Worm (Caenorhabditis elegans): ENCODE results near the gene K12H4.3.

Gene K12H4.3

DNA sequence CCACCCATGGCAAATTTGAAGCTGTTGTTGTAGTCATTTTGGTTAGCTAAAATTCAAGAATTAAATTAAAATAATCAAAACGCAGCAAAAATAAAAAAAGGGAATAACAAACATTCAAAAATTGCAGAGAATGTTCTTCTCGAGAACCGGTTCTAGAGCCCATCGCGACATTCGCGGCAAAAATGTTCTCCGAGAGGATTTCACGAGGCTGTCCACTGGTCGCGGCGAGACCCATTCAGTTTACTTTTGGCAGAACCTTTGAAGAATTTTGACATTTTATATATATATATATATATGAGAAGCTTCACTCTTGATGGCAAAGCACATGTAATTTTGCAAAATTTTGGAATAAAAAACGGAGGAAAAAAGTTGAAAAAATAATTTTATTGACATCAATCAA is 16.3 kb upstream of the K12H4.3 start, which contains the start of gene F44B9.8 (continued):
- TF ChIP-seq xbp-1 (tag; optimal IDR thresholded peaks at IDR 0.05) = peak; percentile 69
- no peak for TF ChIP-seq efl-3 (GFP tag; optimal IDR thresholded peaks at IDR 0.05)
- TF ChIP-seq blmp-1 (tag; optimal IDR thresholded peaks at IDR 0.05) = peak; percentile 19
- peak; percentile 70 for TF ChIP-seq lin-15B (tag; optimal IDR thresholded peaks at IDR 0.05)
- TF ChIP-seq aly-2 (tag; optimal IDR thresholded peaks at IDR 0.05) = no peak
- TF ChIP-seq fkh-8 (tag; optimal IDR thresholded peaks at IDR 0.05) = peak; percentile 13
- peak; percentile 24 for TF ChIP-seq lir-3 (tag; optimal IDR thresholded peaks at IDR 0.05; ENCODE audit: poor library complexity)
- peak; percentile 3 for TF ChIP-seq irx-1 (tag; optimal IDR thresholded peaks at IDR 0.05)
- no peak for TF ChIP-seq dsc-1 (tag; optimal IDR thresholded peaks at IDR 0.05)
- no peak for TF ChIP-seq pqm-1 (tag; optimal IDR thresholded peaks at IDR 0.05)
- TF ChIP-seq swsn-7 (tag; optimal IDR thresholded peaks at IDR 0.05) = peak; percentile 67
- peak; percentile 7 for TF ChIP-seq C04F5.9 (tag; optimal IDR thresholded peaks at IDR 0.05)
- no peak for TF ChIP-seq unc-98 (GFP tag; IDR thresholded peaks at IDR 0.05)
- peak; percentile 55 for TF ChIP-seq nhr-90 (tag; optimal IDR thresholded peaks at IDR 0.05; ENCODE audit: poor library complexity)
- TF ChIP-seq dpl-1 (GFP tag; optimal IDR thresholded peaks at IDR 0.05) = peak; percentile 60 to 82 (median 76)
- peak; percentile 68 for TF ChIP-seq mep-1 (tag; optimal IDR thresholded peaks at IDR 0.05)
- peak; percentile 76 for TF ChIP-seq snu-23 (GFP tag; optimal IDR thresholded peaks at IDR 0.05)
- TF ChIP-seq elt-3 (tag; optimal IDR thresholded peaks at IDR 0.05) = peak in 1 of 6 experiments; percentile 71
- TF ChIP-seq rnt-1 (tag; optimal IDR thresholded peaks at IDR 0.05) = peak; percentile 62
- no peak for TF ChIP-seq ceh-90 (tag; optimal IDR thresholded peaks at IDR 0.05)
- TF ChIP-seq nhr-71 (tag; optimal IDR thresholded peaks at IDR 0.05) = peak; percentile 69
- no peak for TF ChIP-seq aha-1 (tag; optimal IDR thresholded peaks at IDR 0.05)
- TF ChIP-seq mdl-1 (tag; optimal IDR thresholded peaks at IDR 0.05) = peak in 1 of 2 experiments; percentile 32
- peak; percentile 55 for TF ChIP-seq tbx-2 (tag; optimal IDR thresholded peaks at IDR 0.05)
- TF ChIP-seq grh-1 (GFP tag; IDR thresholded peaks at IDR 0.05) = peak; percentile 86
- TF ChIP-seq efl-1 (optimal IDR thresholded peaks at IDR 0.05) = peak; percentile 72 to 76
- peak; percentile 73 to 95 for TF ChIP-seq efl-1 (GFP tag; optimal IDR thresholded peaks at IDR 0.05 in 1 of 2)
- peak in 1 of 2 experiments; percentile 20 for TF ChIP-seq ztf-11 (tag; optimal IDR thresholded peaks at IDR 0.05)
- TF ChIP-seq unc-130 (tag; optimal IDR thresholded peaks at IDR 0.05) = peak; percentile 73
- TF ChIP-seq lin-14 (GFP tag; optimal IDR thresholded peaks at IDR 0.05) = peak; percentile 78

DNA sequence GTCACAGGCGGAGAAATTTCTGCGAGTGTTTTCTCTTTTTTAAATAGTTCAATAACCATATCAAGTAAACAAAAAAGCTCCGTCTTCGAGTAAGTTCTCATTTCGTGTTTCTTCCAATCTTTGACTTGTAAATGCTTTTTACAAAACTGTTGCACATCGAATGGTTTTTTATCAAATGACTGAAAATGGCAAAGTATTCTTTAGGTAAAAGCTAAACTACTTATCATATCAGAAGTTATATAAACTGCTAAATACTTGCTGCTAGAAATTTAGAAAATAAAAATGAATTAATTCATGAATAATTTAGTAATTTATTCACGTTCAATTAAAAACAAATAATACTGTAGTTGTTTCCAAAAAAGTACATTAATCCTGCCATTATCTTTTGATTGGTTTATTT is 14.9 kb upstream of the K12H4.3 start, which contains the start of gene F44B9.9:
Gene F44B9.9 (minus strand): TSS at position 101 of the 400 bp plus-strand sequence.
- TF ChIP-seq skn-1 (tag; optimal IDR thresholded peaks at IDR 0.05) = no peak
- no peak for TF ChIP-seq nhr-77 (tag; optimal IDR thresholded peaks at IDR 0.05)
- TF ChIP-seq ceh-90 (tag; optimal IDR thresholded peaks at IDR 0.05) = no peak
- TF ChIP-seq ceh-63 (GFP tag; optimal IDR thresholded peaks at IDR 0.05) = no peak
- TF ChIP-seq tbx-2 (tag; optimal IDR thresholded peaks at IDR 0.05) = no peak
- TF ChIP-seq jun-1 (tag; optimal IDR thresholded peaks at IDR 0.05) = no peak
- no peak for TF ChIP-seq sup-37 (GFP tag; optimal IDR thresholded peaks at IDR 0.05)
- no peak for TF ChIP-seq xbp-1 (tag; optimal IDR thresholded peaks at IDR 0.05)
- no peak for TF ChIP-seq vab-15 (tag; optimal IDR thresholded peaks at IDR 0.05)
- no peak for TF ChIP-seq tlp-1 (tag; optimal IDR thresholded peaks at IDR 0.05)
- TF ChIP-seq lin-35 (GFP tag; optimal IDR thresholded peaks at IDR 0.05) = no peak
- TF ChIP-seq fos-1 (tag; optimal IDR thresholded peaks at IDR 0.05) = no peak
- no peak for TF ChIP-seq ama-1 (optimal IDR thresholded peaks at IDR 0.05)
- no peak for TF ChIP-seq nhr-85 (tag)
- no peak for TF ChIP-seq snpc-4 (tag; optimal IDR thresholded peaks at IDR 0.05)
- TF ChIP-seq C34B4.2 (tag; optimal IDR thresholded peaks at IDR 0.05) = no peak
- no peak for TF ChIP-seq nhr-237 (tag; optimal IDR thresholded peaks at IDR 0.05)

Data from whole organism, L1 larva.